Worm (Caenorhabditis elegans) whole organism, midembryonic: ENCODE data around the gene R12B2.3.

Experiments
- T22C8.4 ChIP-seq: fragments of 200-800 bp; sonication (Bioruptor generic); IDR thresholded peaks from 2 replicates; pipeline ENCODE4 v1.3.6; 2022; ENCODE audit warnings: missing genetic modification characterization, missing compliant biosample characterization
- klf-2 ChIP-seq: fragments of 200-800 bp; sonication (Bioruptor generic); conservative IDR thresholded peaks from 2 replicates; pipeline ENCODE4 v1.3.6; 2022; ENCODE audit warnings: missing genetic modification reagents, missing genetic modification characterization, missing compliant biosample characterization
- tab-1 ChIP-seq: fragments of 200-800 bp; sonication (Bioruptor generic); IDR thresholded peaks from 2 replicates; pipeline ENCODE4 v1.3.6; 2022; ENCODE audit warnings: missing genetic modification characterization, missing compliant biosample characterization

ce11 chrIII:5840277-5840676 is 34.9 kb downstream of the R12B2.3 start:
- no peak for TF ChIP-seq tab-1 (GFP tag; lab: Robert Waterston, UW)
- TF ChIP-seq klf-2 (GFP tag; lab: Robert Waterston, UW), result no peak
- no peak for TF ChIP-seq T22C8.4 (GFP tag; lab: Robert Waterston, UW)
